Fruit fly (Drosophila melanogaster) whole organism: ENCODE data around the gene beag.

Source experiments
- CG8478 ChIP-seq: fragments of >200 bp; optimal IDR thresholded peaks from 2 replicates; lab custom pipeline; 2018; ENCODE audit warnings: inconsistent platforms
- Dll ChIP-seq: fragments of >200 bp; optimal IDR thresholded peaks from 2 replicates; lab custom pipeline; 2017
- EcR ChIP-seq, 2 experiments: fragments of >200 bp; optimal IDR thresholded peaks; 2 replicates each; lab custom pipeline; 2017; ENCODE audit warnings: missing biosample characterization in 2 of 2, missing genetic modification characterization in 2 of 2, missing genetic modification reagents in 2 of 2
- pan ChIP-seq: fragments of >200 bp; optimal IDR thresholded peaks from 2 replicates; lab custom pipeline; 2017
- psq ChIP-seq: fragments of >200 bp; optimal IDR thresholded peaks from 2 replicates; lab custom pipeline; 2017
- usp ChIP-seq: fragments of >200 bp; optimal IDR thresholded peaks from 2 replicates; lab custom pipeline; 2017; ENCODE audit warnings: missing biosample characterization, missing genetic modification characterization, mixed read lengths

- TF ChIP-seq usp (GFP tag; lab: Kevin White, UChicago) (no peak), EcR (GFP tag; optimal IDR thresholded peaks at IDR 0.05; lab: Kevin White, UChicago) (no peak), psq (no peak), Dll (lab: Kevin White, UChicago) (no peak), pan (lab: Kevin White, UChicago) (no peak), CG8478 (lab: Kevin White, UChicago) (no peak)
These were observed 9.5 kb downstream of the beag start for dm6 chr3R:9055119-9056105.
